Fruit fly (Drosophila melanogaster) Kc167 (cell line): ENCODE results near the gene His3.3B.

Source experiments
- Myc ChIP-seq: fragments of >200 bp; optimal IDR thresholded peaks from 2 replicates; lab custom pipeline; 2017; ENCODE audit warnings: missing external identifiers
- Sin3A ChIP-seq: fragments of >200 bp; optimal IDR thresholded peaks from 2 replicates; lab custom pipeline; 2018; ENCODE audit warnings: missing external identifiers
- h ChIP-seq: fragments of >200 bp; optimal IDR thresholded peaks from 3 replicates; lab custom pipeline; 2018; ENCODE audit warnings: missing external identifiers
- insv ChIP-seq: fragments of >200 bp; optimal IDR thresholded peaks from 3 replicates; lab custom pipeline; 2018; ENCODE audit warnings: missing external identifiers
- psq ChIP-seq: fragments of >200 bp; optimal IDR thresholded peaks from 2 replicates; lab custom pipeline; 2017; ENCODE audit warnings: missing external identifiers
- ttk ChIP-seq: sonication (Bioruptor generic); optimal IDR thresholded peaks from 2 replicates; lab custom pipeline; 2017; ENCODE audit warnings: missing external identifiers

DNA sequence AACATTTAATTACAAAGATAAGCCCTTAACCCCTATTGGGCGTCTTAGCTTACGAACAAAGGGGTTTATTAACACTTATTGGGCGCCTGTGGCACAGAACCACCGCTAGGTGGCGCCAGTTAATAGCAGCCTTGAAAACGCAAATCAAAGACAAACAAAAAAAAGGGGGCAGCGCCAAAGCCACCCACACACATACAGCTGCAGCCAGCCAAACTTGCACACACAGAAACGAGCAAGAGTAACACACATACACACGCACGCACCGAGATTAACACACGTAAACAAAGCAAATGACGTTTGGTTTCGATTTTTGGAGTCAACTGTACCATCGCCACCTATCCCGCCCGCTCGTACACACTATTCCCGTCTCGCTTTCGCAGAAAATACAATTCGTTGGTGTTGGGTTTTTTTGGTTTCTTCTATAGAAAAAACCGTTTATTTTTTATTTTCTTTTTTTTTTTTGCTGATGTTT, 4.3 kb downstream of the His3.3B start:
- TF ChIP-seq h (lab: Kevin White, UChicago) (no peak), psq (lab: Kevin White, UChicago) (no peak), Myc (lab: Kevin White, UChicago) (no peak), Sin3A (lab: Kevin White, UChicago) (no peak), ttk (lab: Kevin White, UChicago) (no peak), insv (lab: Kevin White, UChicago) (no peak)
